Fruit fly (Drosophila melanogaster) whole organism, embryonic: ENCODE results near the gene unc-119.

ENCODE experiments used
- B-H2 ChIP-seq: fragments of 200-800 bp; sonication (Bioruptor generic); optimal IDR thresholded peaks from 2 replicates; lab custom pipeline; 2018; ENCODE audit warnings: missing biosample characterization, mild to moderate bottlenecking, missing genetic modification characterization
- CG11093 ChIP-seq: fragments of 200-800 bp; sonication (Bioruptor generic); IDR thresholded peaks from 3 replicates; pipeline ENCODE4 v1.3.6; 2022; ENCODE audit warnings: missing biosample characterization, missing genetic modification characterization
- CG12155 ChIP-seq: fragments of 200-800 bp; sonication (Bioruptor generic); optimal IDR thresholded peaks from 3 replicates; lab custom pipeline; 2016; ENCODE audit warnings: missing biosample characterization, missing genetic modification characterization
- CG12391 ChIP-seq: fragments of 200-800 bp; sonication (Bioruptor generic); optimal IDR thresholded peaks from 3 replicates; lab custom pipeline; 2018; ENCODE audit warnings: missing biosample characterization, mild to moderate bottlenecking, missing genetic modification characterization, moderate library complexity
- CG13624 ChIP-seq: fragments of 200-800 bp; sonication (Bioruptor generic); optimal IDR thresholded peaks from 2 replicates; lab custom pipeline; 2016; ENCODE audit warnings: missing biosample characterization, missing genetic modification characterization
- CG17612 ChIP-seq: fragments of 200-800 bp; sonication (Bioruptor generic); IDR thresholded peaks from 2 replicates; pipeline ENCODE4 v1.3.6; 2022; ENCODE audit warnings: missing biosample characterization, missing genetic modification characterization
- CG17802 ChIP-seq: fragments of 200-800 bp; sonication (Bioruptor generic); optimal IDR thresholded peaks from 2 replicates; lab custom pipeline; 2018; ENCODE audit warnings: missing biosample characterization, mild to moderate bottlenecking, missing genetic modification characterization, moderate library complexity
- CG2116 ChIP-seq: fragments of 200-800 bp; sonication (Bioruptor generic); optimal IDR thresholded peaks from 3 replicates; lab custom pipeline; 2018; ENCODE audit warnings: missing biosample characterization, mild to moderate bottlenecking, missing genetic modification characterization
- CG2120 ChIP-seq: fragments of 200-800 bp; sonication (Bioruptor generic); optimal IDR thresholded peaks from 3 replicates; lab custom pipeline; 2016; ENCODE audit warnings: missing biosample characterization, missing genetic modification characterization
- CG3163 ChIP-seq: fragments of 200-800 bp; sonication (Bioruptor generic); optimal IDR thresholded peaks from 3 replicates; lab custom pipeline; 2016; ENCODE audit warnings: missing biosample characterization, missing genetic modification characterization
- CG4424 ChIP-seq: fragments of 200-800 bp; sonication (Bioruptor generic); optimal IDR thresholded peaks from 3 replicates; lab custom pipeline; 2016; ENCODE audit warnings: missing biosample characterization, missing genetic modification characterization
- CG4820 ChIP-seq: fragments of 200-800 bp; sonication (Bioruptor generic); optimal IDR thresholded peaks from 3 replicates; lab custom pipeline; 2016; ENCODE audit warnings: missing biosample characterization, missing genetic modification characterization
- CG6765 ChIP-seq: fragments of 200-800 bp; sonication (Bioruptor generic); optimal IDR thresholded peaks from 3 replicates; lab custom pipeline; 2017; ENCODE audit warnings: missing biosample characterization, mild to moderate bottlenecking, missing genetic modification characterization
- CG6791 ChIP-seq: fragments of 200-800 bp; sonication (Bioruptor generic); IDR thresholded peaks from 3 replicates; pipeline ENCODE4 v1.3.6; 2022; ENCODE audit warnings: missing biosample characterization, missing genetic modification characterization; ENCODE audit not compliant: partially characterized antibody
- CG7786 ChIP-seq: fragments of 200-800 bp; sonication (Bioruptor generic); optimal IDR thresholded peaks from 2 replicates; lab custom pipeline; 2016; ENCODE audit warnings: missing biosample characterization, missing genetic modification characterization
- CG8290 ChIP-seq, 3 experiments: fragments of 200-800 bp; sonication (Bioruptor generic); optimal IDR thresholded peaks; 2 replicates each; lab custom pipeline; 2016 to 2019; ENCODE audit warnings: missing biosample characterization in 3 of 3, missing genetic modification characterization in 3 of 3, mild to moderate bottlenecking in 2 of 3, moderate library complexity in 1 of 3
- CG8478 ChIP-seq: fragments of >200 bp; optimal IDR thresholded peaks from 2 replicates; lab custom pipeline; 2018
- D19A ChIP-seq: fragments of 200-800 bp; optimal IDR thresholded peaks from 3 replicates; lab custom pipeline; 2019; ENCODE audit warnings: missing biosample characterization, mild to moderate bottlenecking, missing genetic modification characterization, moderate library complexity
- Dbx ChIP-seq: fragments of 200-800 bp; sonication (Bioruptor generic); IDR thresholded peaks from 3 replicates; pipeline ENCODE4 v1.3.6; 2022; ENCODE audit warnings: missing biosample characterization, missing genetic modification characterization
- E2f2 ChIP-seq: fragments of 200-800 bp; sonication (Bioruptor generic); IDR thresholded peaks from 2 replicates; pipeline ENCODE4 v1.3.6; 2022; ENCODE audit warnings: missing biosample characterization, missing genetic modification characterization
- HLH3B ChIP-seq: fragments of 200-800 bp; sonication (Bioruptor generic); IDR thresholded peaks from 2 replicates; pipeline ENCODE4 v1.3.6; 2022; ENCODE audit warnings: missing biosample characterization, missing genetic modification characterization
- Hmx ChIP-seq: fragments of 200-800 bp; sonication (Bioruptor generic); optimal IDR thresholded peaks from 2 replicates; lab custom pipeline; 2016; ENCODE audit warnings: missing biosample characterization, missing genetic modification characterization
- Hr51 ChIP-seq, 2 experiments: fragments of 200-800 bp; sonication (Bioruptor generic); optimal IDR thresholded peaks; 2 replicates in 1 of 2; 3 replicates in 1 of 2; lab custom pipeline; 2016 to 2018; ENCODE audit warnings: missing biosample characterization in 2 of 2, missing genetic modification characterization in 2 of 2, mild to moderate bottlenecking in 1 of 2, moderate library complexity in 1 of 2
- Hr78 ChIP-seq, 2 experiments: fragments of 200-800 bp in 1 of 2; fragments of >200 bp in 1 of 2; sonication (Bioruptor generic) in 1 of 2; optimal IDR thresholded peaks; 2 replicates each; lab custom pipeline; 2017 to 2019; ENCODE audit warnings: missing biosample characterization in 2 of 2, missing genetic modification characterization in 2 of 2, mild to moderate bottlenecking in 1 of 2, moderate library complexity in 1 of 2
- Nf-YC ChIP-seq: fragments of 200-800 bp; optimal IDR thresholded peaks from 3 replicates; lab custom pipeline; 2019; ENCODE audit warnings: missing biosample characterization, mild to moderate bottlenecking, missing genetic modification characterization, moderate library complexity
- PHDP ChIP-seq: fragments of 200-800 bp; sonication (Bioruptor generic); optimal IDR thresholded peaks from 3 replicates; lab custom pipeline; 2018; ENCODE audit warnings: missing biosample characterization, mild to moderate bottlenecking, missing genetic modification characterization, moderate library complexity
- Sox100B ChIP-seq: fragments of 200-800 bp; sonication (Bioruptor generic); optimal IDR thresholded peaks from 3 replicates; lab custom pipeline; 2018; ENCODE audit warnings: missing biosample characterization, mild to moderate bottlenecking, missing genetic modification characterization
- amos ChIP-seq: fragments of 200-800 bp; sonication (Bioruptor generic); IDR thresholded peaks from 2 replicates; pipeline ENCODE4 v1.3.6; 2022; ENCODE audit warnings: missing biosample characterization, missing genetic modification characterization; ENCODE audit not compliant: partially characterized antibody
- ase ChIP-seq: fragments of 200-800 bp; sonication (Bioruptor generic); IDR thresholded peaks from 3 replicates; pipeline ENCODE4 v1.3.6; 2022; ENCODE audit warnings: missing biosample characterization, missing genetic modification characterization
- caup ChIP-seq: fragments of 200-800 bp; sonication (Bioruptor generic); optimal IDR thresholded peaks from 3 replicates; lab custom pipeline; 2017; ENCODE audit warnings: missing biosample characterization, mild to moderate bottlenecking, missing genetic modification characterization, moderate library complexity; ENCODE audit not compliant: severe bottlenecking
- chinmo ChIP-seq: fragments of 200-800 bp; sonication (Bioruptor generic); IDR thresholded peaks from 4 replicates; pipeline ENCODE4 v1.3.6; 2022; ENCODE audit warnings: missing biosample characterization, missing genetic modification characterization; ENCODE audit not compliant: partially characterized antibody
- cwo ChIP-seq: fragments of 200-800 bp; sonication (Bioruptor generic); optimal IDR thresholded peaks from 3 replicates; lab custom pipeline; 2017; ENCODE audit warnings: missing biosample characterization, missing genetic modification characterization, mild to moderate bottlenecking, moderate library complexity, missing genetic modification reagents
- ems ChIP-seq: fragments of 200-800 bp; sonication (Bioruptor generic); optimal IDR thresholded peaks from 3 replicates; lab custom pipeline; 2016; ENCODE audit warnings: missing biosample characterization, missing genetic modification characterization
- esg ChIP-seq: fragments of 200-800 bp; sonication (Bioruptor generic); conservative IDR thresholded peaks from 2 replicates; pipeline ENCODE4 v1.3.6; 2022; ENCODE audit warnings: missing biosample characterization, missing genetic modification characterization
- fd96Cb ChIP-seq: fragments of 200-800 bp; sonication (Bioruptor generic); optimal IDR thresholded peaks from 2 replicates; lab custom pipeline; 2018; ENCODE audit warnings: missing biosample characterization, mild to moderate bottlenecking, missing genetic modification characterization, moderate library complexity
- h ChIP-seq: fragments of >200 bp; optimal IDR thresholded peaks from 2 replicates; lab custom pipeline; 2017
- hbn ChIP-seq: fragments of 200-800 bp; sonication (Bioruptor generic); IDR thresholded peaks from 2 replicates; pipeline ENCODE4 v1.3.6; 2022; ENCODE audit warnings: missing biosample characterization, missing genetic modification characterization; ENCODE audit not compliant: partially characterized antibody
- her ChIP-seq: fragments of 200-800 bp; sonication (Bioruptor generic); optimal IDR thresholded peaks from 2 replicates; lab custom pipeline; 2016; ENCODE audit warnings: missing biosample characterization, missing genetic modification characterization
- lmd ChIP-seq: fragments of 200-800 bp; sonication (Bioruptor generic); IDR thresholded peaks from 2 replicates; pipeline ENCODE4 v1.3.6; 2022; ENCODE audit warnings: missing biosample characterization, missing genetic modification characterization
- org-1 ChIP-seq: fragments of 200-800 bp; sonication (Bioruptor generic); optimal IDR thresholded peaks from 2 replicates; lab custom pipeline; 2017; ENCODE audit warnings: missing biosample characterization, missing genetic modification characterization
- sima ChIP-seq: fragments of 200-800 bp; sonication (Bioruptor generic); optimal IDR thresholded peaks from 2 replicates; lab custom pipeline; 2016; ENCODE audit warnings: missing biosample characterization, missing genetic modification characterization
- sisA ChIP-seq: fragments of 200-800 bp; sonication (Bioruptor generic); IDR thresholded peaks from 2 replicates; pipeline ENCODE4 v1.3.6; 2022; ENCODE audit warnings: missing biosample characterization, missing genetic modification characterization
- sob ChIP-seq: fragments of 200-800 bp; sonication (Bioruptor generic); IDR thresholded peaks from 2 replicates; pipeline ENCODE4 v1.3.6; 2022; ENCODE audit warnings: missing biosample characterization, missing genetic modification characterization
- sr ChIP-seq: fragments of 200-800 bp; sonication (Bioruptor generic); IDR thresholded peaks from 3 replicates; pipeline ENCODE4 v1.3.6; 2022; ENCODE audit warnings: missing biosample characterization, missing genetic modification characterization
- tin ChIP-seq: fragments of 200-800 bp; sonication (Bioruptor generic); optimal IDR thresholded peaks from 3 replicates; lab custom pipeline; 2016; ENCODE audit warnings: missing biosample characterization, missing genetic modification characterization
- tio ChIP-seq: fragments of 200-800 bp; sonication (Bioruptor generic); optimal IDR thresholded peaks from 2 replicates; lab custom pipeline; 2017; ENCODE audit warnings: missing biosample characterization, missing genetic modification characterization, inconsistent platforms
- trem ChIP-seq: fragments of 200-800 bp; optimal IDR thresholded peaks from 3 replicates; lab custom pipeline; 2019; ENCODE audit warnings: missing biosample characterization, mild to moderate bottlenecking, missing genetic modification characterization, moderate library complexity

unc-119 gene

DNA sequence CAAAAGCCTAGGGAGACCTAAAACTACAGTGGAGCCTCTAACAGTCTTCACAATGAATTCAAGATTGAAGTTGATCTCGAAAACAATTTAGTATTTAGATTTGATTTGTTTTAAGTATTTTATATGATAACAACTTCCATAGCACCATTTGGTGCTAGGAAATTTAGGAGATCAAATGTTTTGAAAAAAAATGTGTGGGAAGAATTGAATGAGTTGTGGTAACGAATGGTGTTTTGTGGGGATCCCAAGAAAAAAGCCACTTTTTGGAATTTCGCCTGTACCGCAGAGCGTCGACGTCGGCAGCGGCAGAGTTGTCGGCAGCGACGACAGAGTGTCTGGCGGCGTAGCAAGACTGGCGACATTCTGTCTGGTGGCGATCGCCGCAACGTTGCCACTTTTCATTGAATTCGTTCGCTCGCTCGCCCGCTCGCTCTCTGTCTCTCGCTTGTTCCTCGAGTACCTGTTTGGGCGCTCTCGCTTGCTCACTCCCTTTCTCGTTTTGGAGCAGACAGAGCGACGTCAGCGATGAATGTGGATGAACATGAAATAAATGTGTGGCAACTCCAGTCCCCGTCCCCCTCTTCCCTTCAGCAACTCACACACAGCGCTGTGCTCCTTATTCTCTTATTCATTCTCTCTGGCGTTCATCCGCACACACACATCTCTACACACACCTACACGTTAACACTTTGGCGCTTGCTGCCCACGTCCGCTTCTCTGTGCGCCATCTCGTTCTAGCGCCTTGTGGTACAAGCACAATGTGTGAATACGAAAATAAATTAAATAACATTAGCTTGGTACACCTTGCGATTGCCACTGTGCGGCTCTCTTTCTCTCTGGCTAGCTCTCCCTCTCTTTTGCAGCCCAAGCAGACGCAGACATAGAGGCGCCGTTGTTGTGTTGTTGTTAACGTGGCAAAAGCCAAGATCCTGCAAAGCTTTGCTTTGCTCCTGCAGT is 8.6 kb upstream of the unc-119 start (continued):
- TF ChIP-seq fd96Cb (peak; percentile 46), CG7786 (GFP tag; lab: Kevin White, UChicago) (peak; percentile 38), Dbx (GFP tag; lab: Robert Waterston, UW) (0 out of 3 replicates have a peak, but pooled peaks have one; percentile 22), B-H2 (GFP tag; lab: Kevin White, UChicago) (no peak), CG12391 (tag; lab: Kevin White, UChicago) (peak; percentile 43), caup (GFP tag; lab: Kevin White, UChicago) (peak; percentile 1), CG6791 (GFP tag; lab: Robert Waterston, UW) (no peak), sima (GFP tag; lab: Kevin White, UChicago) (no peak), chinmo (GFP tag; lab: Robert Waterston, UW) (peak; percentile 93), cwo (GFP tag; lab: Kevin White, UChicago) (peak; percentile 18), CG3163 (GFP tag; lab: Kevin White, UChicago) (peak; percentile 20), PHDP (peak; percentile 61), CG8478 (lab: Kevin White, UChicago) (no peak), tio (GFP tag; lab: Kevin White, UChicago) (peak; percentile 17), CG4820 (peak; percentile 22), esg (peak; percentile 63), Nf-YC (tag; lab: Kevin White, UChicago) (peak; percentile 22), CG4424 (GFP tag; lab: Kevin White, UChicago) (peak; percentile 2), CG11093 (GFP tag; lab: Robert Waterston, UW) (peak; percentile 53; the same call in 2 of the 3 replicates), CG8290 (GFP tag; optimal IDR thresholded peaks at IDR 0.05; lab: Kevin White, UChicago) (no peak), CG8290 (tag; optimal IDR thresholded peaks at IDR 0.05; lab: Kevin White, UChicago) (no peak), CG6765 (no peak), trem (tag; lab: Kevin White, UChicago) (no peak), ase (0 out of 3 replicates have a peak, but pooled peaks have one; percentile 40), CG13624 (GFP tag; lab: Kevin White, UChicago) (peak; percentile 41), D19A (tag; lab: Kevin White, UChicago) (peak; percentile 30), ems (GFP tag; lab: Kevin White, UChicago) (peak; percentile 38), CG2120 (GFP tag; lab: Kevin White, UChicago) (peak; percentile 72), h (lab: Kevin White, UChicago) (no peak), sob (0 out of 2 replicates have a peak, but pooled peaks have one; percentile 19), hbn (GFP tag; lab: Robert Waterston, UW) (0 out of 2 replicates have a peak, but pooled peaks have one; percentile 15), CG17612 (GFP tag; lab: Robert Waterston, UW) (0 out of 2 replicates have a peak, but pooled peaks have one; percentile 32), E2f2 (peak; percentile 27; the same call in 1 of the 2 replicates), sr (GFP tag; lab: Robert Waterston, UW) (peak; percentile 99), CG2116 (GFP tag; lab: Kevin White, UChicago) (no peak), CG17802 (tag; lab: Kevin White, UChicago) (no peak), org-1 (GFP tag; lab: Kevin White, UChicago) (peak; percentile 37), tin (GFP tag; lab: Kevin White, UChicago) (peak; percentile 29), her (no peak), Hr51 (GFP tag; optimal IDR thresholded peaks at IDR 0.05; lab: Kevin White, UChicago) (peak in 1 of 2 experiments; percentile 70), CG12155 (GFP tag; lab: Kevin White, UChicago) (peak; percentile 15), lmd (GFP tag; lab: Robert Waterston, UW) (peak; percentile 69), amos (GFP tag; lab: Robert Waterston, UW) (0 out of 2 replicates have a peak, but pooled peaks have one; percentile 15), Hr78 (GFP tag; optimal IDR thresholded peaks at IDR 0.05; lab: Kevin White, UChicago) (no peak), Sox100B (GFP tag; lab: Kevin White, UChicago) (peak; percentile 51), sisA (GFP tag; lab: Robert Waterston, UW) (peak; percentile 46; the same call in 1 of the 2 replicates), Hmx (no peak), HLH3B (GFP tag; lab: Robert Waterston, UW) (no peak; the same call in 1 of the 2 replicates)
